Fruit fly (Drosophila melanogaster) whole organism, embryonic: ENCODE measurements around the gene CG8128.

Source experiments
- CG10959 ChIP-seq: fragments of 200-800 bp; sonication (Bioruptor generic); IDR thresholded peaks from 2 replicates; pipeline ENCODE4 v1.3.6; 2022; ENCODE audit warnings: missing biosample characterization, missing genetic modification characterization
- Six4 ChIP-seq: fragments of 200-800 bp; sonication (Bioruptor generic); optimal IDR thresholded peaks from 2 replicates; lab custom pipeline; 2016; ENCODE audit warnings: missing biosample characterization, missing genetic modification characterization
- bsh ChIP-seq, 2 experiments: fragments of 200-800 bp; sonication (Bioruptor generic); optimal IDR thresholded peaks; 2 replicates each; lab custom pipeline; 2017 to 2018; ENCODE audit warnings: mild to moderate bottlenecking in 2 of 2, missing biosample characterization in 2 of 2, missing genetic modification characterization in 2 of 2, moderate library complexity in 1 of 2
- da ChIP-seq: fragments of 200-800 bp; sonication (Bioruptor generic); optimal IDR thresholded peaks from 2 replicates; lab custom pipeline; 2016; ENCODE audit warnings: missing biosample characterization, missing genetic modification characterization
- danr ChIP-seq: fragments of 200-800 bp; sonication (Bioruptor generic); IDR thresholded peaks from 2 replicates; pipeline ENCODE4 v1.3.6; 2022; ENCODE audit warnings: missing biosample characterization, missing genetic modification characterization

- TF ChIP-seq bsh (GFP tag; optimal IDR thresholded peaks at IDR 0.05; lab: Kevin White, UChicago), result no peak
- no peak for TF ChIP-seq CG10959 (GFP tag; lab: Robert Waterston, UW)
- no peak for TF ChIP-seq danr (GFP tag; lab: Robert Waterston, UW)
- TF ChIP-seq Six4, result no peak
- TF ChIP-seq da (GFP tag; lab: Kevin White, UChicago), result no peak
These were observed 43.6 kb downstream of the CG8128 start for dm6 chrX:15740881-15741280.
